Worm (Caenorhabditis elegans) whole organism, young adult: ENCODE data around the gene fbxa-60.

Experiments
- B0261.1 ChIP-seq: sonication (generic microtip); optimal IDR thresholded peaks from 2 replicates; lab custom pipeline; 2016; ENCODE audit warnings: mild to moderate bottlenecking, missing genetic modification characterization, moderate library complexity, missing compliant biosample characterization
- ama-1 ChIP-seq, 3 experiments: fragments of 150-350 bp in 1 of 3; sonication (generic microtip) in 2 of 3; optimal IDR thresholded peaks; 2 replicates each; lab custom pipeline; 2014 to 2018; ENCODE audit warnings: missing biosample characterization in 2 of 3, missing genetic modification characterization in 2 of 3, missing genetic modification reagents in 2 of 3
- gei-17 ChIP-seq: fragments of 200-800 bp; sonication (Bioruptor generic); optimal IDR thresholded peaks from 2 replicates; lab custom pipeline; 2018; ENCODE audit warnings: mild to moderate bottlenecking, missing genetic modification characterization, missing compliant biosample characterization
- lin-40 ChIP-seq: sonication (generic microtip); optimal IDR thresholded peaks from 2 replicates; lab custom pipeline; 2016; ENCODE audit warnings: missing genetic modification characterization, mild to moderate bottlenecking, missing compliant biosample characterization, missing genotype, missing genetic modification reagents
- mel-28 ChIP-seq: sonication (generic microtip); optimal IDR thresholded peaks from 2 replicates; lab custom pipeline; 2016; ENCODE audit warnings: borderline replicate concordance, mild to moderate bottlenecking, missing genetic modification characterization, missing compliant biosample characterization
- pha-4 ChIP-seq: fragments of 150-350 bp; sonication (generic microtip); optimal IDR thresholded peaks from 2 replicates; lab custom pipeline; 2014; ENCODE audit warnings: missing biosample characterization, missing genetic modification reagents, missing genetic modification characterization
- sea-2 ChIP-seq: fragments of 200-800 bp; sonication (Bioruptor generic); IDR thresholded peaks from 2 replicates; pipeline ENCODE4 v1.3.6; 2022; ENCODE audit warnings: missing genetic modification characterization, missing compliant biosample characterization
- snpc-1.3 ChIP-seq: sonication (generic microtip); optimal IDR thresholded peaks from 2 replicates; lab custom pipeline; 2017; ENCODE audit warnings: missing genetic modification characterization, mild to moderate bottlenecking, missing compliant biosample characterization, antibody characterized with exemption, moderate library complexity, missing genotype, missing genetic modification reagents; ENCODE audit not compliant: insufficient read depth
- snpc-4 ChIP-seq, 5 experiments: fragments of 150-350 bp in 1 of 5; sonication (generic microtip) in 4 of 5; optimal IDR thresholded peaks; 2 replicates each; lab custom pipeline; 2014 to 2018; ENCODE audit warnings: missing genetic modification characterization in 5 of 5, missing biosample characterization in 3 of 5, antibody characterized with exemption in 2 of 5, mild to moderate bottlenecking in 2 of 5, missing compliant biosample characterization in 2 of 5, missing genotype in 2 of 5, moderate library complexity in 2 of 5, missing genetic modification reagents in 1 of 5
- unc-62 ChIP-seq: fragments of 150-350 bp; optimal IDR thresholded peaks from 2 replicates; lab custom pipeline; 2014; ENCODE audit warnings: missing biosample characterization, missing genetic modification reagents, missing genetic modification characterization
- ztf-3 ChIP-seq: fragments of 200-800 bp; sonication (Bioruptor generic); optimal IDR thresholded peaks from 2 replicates; lab custom pipeline; 2018; ENCODE audit warnings: mild to moderate bottlenecking, missing genetic modification characterization, missing compliant biosample characterization

- TF ChIP-seq unc-62 (GFP tag; lab: Kevin White, UChicago) (no peak), gei-17 (no peak), B0261.1 (no peak), sea-2 (GFP tag; lab: Robert Waterston, UW) (no peak), snpc-4 (GFP tag; optimal IDR thresholded peaks at IDR 0.05; lab: Kevin White, UChicago) (no peak), snpc-4 (tag; optimal IDR thresholded peaks at IDR 0.05; lab: Kevin White, UChicago) (no peak), ama-1 (optimal IDR thresholded peaks at IDR 0.05; lab: Kevin White, UChicago) (no peak), ama-1 (GFP tag; optimal IDR thresholded peaks at IDR 0.05; lab: Kevin White, UChicago) (no peak), pha-4 (tag; lab: Kevin White, UChicago) (no peak), snpc-1.3 (tag; lab: Kevin White, UChicago) (no peak), ztf-3 (GFP tag; lab: Kevin White, UChicago) (no peak), mel-28 (tag; lab: Kevin White, UChicago) (no peak), lin-40 (tag; lab: Kevin White, UChicago) (no peak)
Observed at ce11 chrIII:981960-982359, 35.9 kb upstream of the fbxa-60 start.
